Fruit fly (Drosophila melanogaster) Kc167 (cell line): Measurements from ENCODE around the gene Pif1B.

ENCODE experiments used
- Myc ChIP-seq: fragments of >200 bp; optimal IDR thresholded peaks from 2 replicates; lab custom pipeline; 2017; ENCODE audit warnings: missing external identifiers
- Sin3A ChIP-seq: fragments of >200 bp; optimal IDR thresholded peaks from 2 replicates; lab custom pipeline; 2018; ENCODE audit warnings: missing external identifiers
- h ChIP-seq: fragments of >200 bp; optimal IDR thresholded peaks from 3 replicates; lab custom pipeline; 2018; ENCODE audit warnings: missing external identifiers
- insv ChIP-seq: fragments of >200 bp; optimal IDR thresholded peaks from 3 replicates; lab custom pipeline; 2018; ENCODE audit warnings: missing external identifiers
- psq ChIP-seq: fragments of >200 bp; optimal IDR thresholded peaks from 2 replicates; lab custom pipeline; 2017; ENCODE audit warnings: missing external identifiers
- ttk ChIP-seq: sonication (Bioruptor generic); optimal IDR thresholded peaks from 2 replicates; lab custom pipeline; 2017; ENCODE audit warnings: missing external identifiers

- TF ChIP-seq ttk (lab: Kevin White, UChicago): no peak
- no peak for TF ChIP-seq h (lab: Kevin White, UChicago)
- no peak for TF ChIP-seq insv (lab: Kevin White, UChicago)
- TF ChIP-seq psq (lab: Kevin White, UChicago): no peak
- no peak for TF ChIP-seq Sin3A
- TF ChIP-seq Myc (lab: Kevin White, UChicago): no peak
These were observed 16.2 kb downstream of the Pif1B start for dm6 chr3R:8784788-8785187.
